Fruit fly (Drosophila melanogaster): ENCODE data around the gene CG11585.

CG11585 gene

DNA sequence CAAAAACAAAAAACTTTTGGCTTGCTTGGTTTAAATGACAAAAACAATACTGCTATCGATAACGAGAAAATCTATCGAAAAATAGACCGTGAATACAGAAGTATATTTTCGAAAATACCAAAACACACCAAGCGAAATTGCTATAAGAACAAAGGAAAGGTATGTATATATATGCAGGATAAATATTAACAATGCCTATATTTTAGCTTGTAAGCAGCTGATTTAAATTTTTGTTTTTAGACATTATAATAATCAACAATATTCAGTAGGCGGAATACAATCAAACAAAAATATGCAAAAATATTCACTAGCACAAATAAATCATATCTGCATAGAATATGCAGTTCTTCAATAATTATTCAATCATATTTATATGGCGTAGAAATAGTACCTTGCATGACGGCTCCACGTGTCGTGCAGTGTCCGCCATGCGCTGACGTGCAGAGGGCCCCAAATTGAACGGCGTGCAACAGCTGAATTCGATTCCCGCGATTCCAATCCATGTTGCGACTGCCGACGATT lies 48.6 kb downstream of the CG11585 start, which contains the start of the genes Fbxl4 and Dus2 (continued):
- TF ChIP-seq CG10654 (GFP tag; optimal IDR thresholded peaks at IDR 0.05) (peak; percentile 90), CG13624 (GFP tag; optimal IDR thresholded peaks at IDR 0.05) (peak; percentile 93), NfI (GFP tag; optimal IDR thresholded peaks at IDR 0.05) (peak; percentile 89), vvl (GFP tag; IDR thresholded peaks at IDR 0.05) (peak; percentile 94), CG2120 (GFP tag; optimal IDR thresholded peaks at IDR 0.05) (peak; percentile 96), CG7928 (GFP tag; optimal IDR thresholded peaks at IDR 0.05) (peak; percentile 61), Aef1 (GFP tag; IDR thresholded peaks at IDR 0.05) (peak; percentile 91), luna (GFP tag; optimal IDR thresholded peaks at IDR 0.05) (peak; percentile 70), B-H2 (GFP tag; optimal IDR thresholded peaks at IDR 0.05) (peak; percentile 88), row (GFP tag; IDR thresholded peaks at IDR 0.05) (peak; percentile 96), D19B (GFP tag; optimal IDR thresholded peaks at IDR 0.05) (no peak), Stat92E (GFP tag; optimal IDR thresholded peaks at IDR 0.05) (no peak), odd (GFP tag; optimal IDR thresholded peaks at IDR 0.05) (peak; percentile 72), H2.0 (GFP tag; IDR thresholded peaks at IDR 0.05) (peak; percentile 91), CG4328 (GFP tag; optimal IDR thresholded peaks at IDR 0.05) (peak; percentile 89), lmd (GFP tag; IDR thresholded peaks at IDR 0.05) (peak; percentile 94), hb (GFP tag; IDR thresholded peaks at IDR 0.05; ENCODE audit: partially characterized antibody) (no peak; the same call in 2 of the 3 replicates), ftz-f1 (GFP tag; optimal IDR thresholded peaks at IDR 0.05) (peak; percentile 51), inv (GFP tag; IDR thresholded peaks at IDR 0.05; ENCODE audit: partially characterized antibody) (peak; percentile 26; the same call in 1 of the 2 replicates), aop (GFP tag; IDR thresholded peaks at IDR 0.05) (peak; percentile 81), BtbVII (GFP tag; optimal IDR thresholded peaks at IDR 0.05) (peak; percentile 78), gcm2 (GFP tag; optimal IDR thresholded peaks at IDR 0.05) (peak; percentile 71), MBD-R2 (GFP tag; IDR thresholded peaks at IDR 0.05) (peak; percentile 86), CoRest (tag; optimal IDR thresholded peaks at IDR 0.05) (peak; percentile 96), ems (GFP tag; optimal IDR thresholded peaks at IDR 0.05) (peak; percentile 90), CG6813 (GFP tag; optimal IDR thresholded peaks at IDR 0.05) (peak; percentile 76), CG6791 (GFP tag; IDR thresholded peaks at IDR 0.05; ENCODE audit: partially characterized antibody) (peak; percentile 37; the same call in 1 of the 3 replicates), CG2116 (GFP tag; optimal IDR thresholded peaks at IDR 0.05) (peak; percentile 80), CG14441 (GFP tag; IDR thresholded peaks at IDR 0.05) (peak; percentile 91), CG8765 (GFP tag; IDR thresholded peaks at IDR 0.05) (peak; percentile 93), CG15601 (tag; optimal IDR thresholded peaks at IDR 0.05) (peak; percentile 90), CG11695 (GFP tag; IDR thresholded peaks at IDR 0.05) (peak; percentile 83), CG14014 (GFP tag; IDR thresholded peaks at IDR 0.05) (peak; percentile 88), sr (GFP tag; IDR thresholded peaks at IDR 0.05) (peak; percentile 72; the same call in 2 of the 3 replicates), usp (GFP tag; optimal IDR thresholded peaks at IDR 0.05) (no peak), dmrt11E (tag; optimal IDR thresholded peaks at IDR 0.05) (peak; percentile 95), CG16815 (GFP tag; optimal IDR thresholded peaks at IDR 0.05) (peak; percentile 94), peb (GFP tag; IDR thresholded peaks at IDR 0.05) (peak; percentile 79), stc (GFP tag; IDR thresholded peaks at IDR 0.05) (peak; percentile 87), Dref (GFP tag; IDR thresholded peaks at IDR 0.05) (peak; percentile 52), fd3F (GFP tag; optimal IDR thresholded peaks at IDR 0.05) (peak; percentile 85), tap (tag; optimal IDR thresholded peaks at IDR 0.05) (peak; percentile 78), CG2129 (GFP tag; IDR thresholded peaks at IDR 0.05; ENCODE audit: partially characterized antibody) (no peak), CG32772 (GFP tag; IDR thresholded peaks at IDR 0.05) (peak; percentile 92), crp (GFP tag; optimal IDR thresholded peaks at IDR 0.05) (peak; percentile 7 to 77), HLH4C (GFP tag; IDR thresholded peaks at IDR 0.05; ENCODE audit: partially characterized antibody) (peak; percentile 60; the same call in 2 of the 3 replicates), CG15073 (GFP tag; optimal IDR thresholded peaks at IDR 0.05) (peak; percentile 39), CG13123 (GFP tag; optimal IDR thresholded peaks at IDR 0.05) (peak; percentile 68), Usf (GFP tag; optimal IDR thresholded peaks at IDR 0.05) (peak; percentile 86), gt (GFP tag; IDR thresholded peaks at IDR 0.05) (peak; percentile 89)
